Fruit fly (Drosophila melanogaster): ENCODE results near the gene SPE.
A peak's percentile ranks its signal among the peaks of the same experiment; 100 is the strongest.

The SPE gene

DNA sequence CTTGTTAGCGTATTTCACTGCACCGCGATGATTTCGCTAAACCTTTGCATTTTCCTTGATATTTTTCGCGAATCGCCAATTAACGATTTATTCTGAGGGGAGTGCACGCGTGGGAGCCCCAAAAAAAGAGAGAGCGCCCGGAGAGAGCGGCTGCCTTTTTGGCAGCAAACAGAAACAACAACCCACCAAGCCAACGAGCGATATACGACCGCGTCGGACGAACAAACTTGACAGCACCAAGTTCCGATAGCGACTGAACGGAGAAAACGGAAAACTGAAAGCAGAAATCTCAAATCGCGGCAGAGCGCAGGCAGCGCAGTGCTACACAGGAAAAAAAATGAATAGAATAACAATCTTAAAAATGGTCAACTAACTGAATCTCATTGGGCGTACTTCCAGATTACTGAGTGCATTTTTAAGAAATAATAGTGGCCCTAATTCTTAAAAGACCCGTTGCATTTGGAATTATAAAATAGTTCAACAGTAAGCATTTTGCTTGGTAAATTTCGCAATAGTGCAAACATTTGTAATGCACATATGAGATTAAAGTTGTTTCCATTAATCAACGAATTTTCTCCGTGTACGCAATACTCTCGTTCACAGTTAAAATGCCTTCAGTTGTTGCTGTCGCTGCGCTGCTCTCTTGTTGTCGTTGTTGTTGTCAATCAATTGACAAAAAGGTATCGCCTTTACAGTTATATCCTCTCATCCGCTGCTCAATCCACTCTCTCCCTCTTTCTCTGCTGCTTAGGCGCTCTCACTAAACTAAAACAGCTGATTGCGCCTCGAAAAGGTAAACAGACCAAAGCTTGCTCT, 16.4 kb upstream of the SPE start, which contains the start of gene CG31145:
Gene CG31145, minus strand, starts transcription at position 259 of the 816 bp plus-strand sequence.
- TF ChIP-seq HHEX (GFP tag; optimal IDR thresholded peaks at IDR 0.05) (peak; percentile 99), CG7928 (GFP tag; optimal IDR thresholded peaks at IDR 0.05) (peak; percentile 86), ems (GFP tag; optimal IDR thresholded peaks at IDR 0.05) (peak; percentile 99), Antp (GFP tag; optimal IDR thresholded peaks at IDR 0.05) (peak; percentile 99), Sin3A (optimal IDR thresholded peaks at IDR 0.05) (no peak), nom (GFP tag; optimal IDR thresholded peaks at IDR 0.05) (peak; percentile 95), Lim3 (GFP tag; IDR thresholded peaks at IDR 0.05) (peak; percentile 98), sima (GFP tag; optimal IDR thresholded peaks at IDR 0.05) (peak; percentile 98), crp (GFP tag; optimal IDR thresholded peaks at IDR 0.05) (peak; percentile 39 to 83), CG18011 (GFP tag; optimal IDR thresholded peaks at IDR 0.05) (peak; percentile 94), ap (GFP tag; IDR thresholded peaks at IDR 0.05) (peak; percentile 98), pan (optimal IDR thresholded peaks at IDR 0.05) (no peak), pan (GFP tag; optimal IDR thresholded peaks at IDR 0.05 in 1 of 2, IDR thresholded peaks at IDR 0.05 in 1 of 2) (peak in 1 of 2 experiments; percentile 99), Dbx (GFP tag; IDR thresholded peaks at IDR 0.05) (peak; percentile 99), CG6689 (GFP tag; IDR thresholded peaks at IDR 0.05) (peak; percentile 99), CG14050 (GFP tag; IDR thresholded peaks at IDR 0.05) (peak; percentile 99), Myb (GFP tag; optimal IDR thresholded peaks at IDR 0.05) (peak; percentile 96), oc (tag; optimal IDR thresholded peaks at IDR 0.05) (peak; percentile 99), CG8281 (tag; optimal IDR thresholded peaks at IDR 0.05) (peak; percentile 95), tup (GFP tag; optimal IDR thresholded peaks at IDR 0.05) (peak; percentile 99), lmd (GFP tag; IDR thresholded peaks at IDR 0.05) (peak; percentile 100), CG5245 (GFP tag; optimal IDR thresholded peaks at IDR 0.05) (peak; percentile 99), bbx (GFP tag; IDR thresholded peaks at IDR 0.05; ENCODE audit: partially characterized antibody) (peak; percentile 62; the same call in 1 of the 2 replicates), CG10654 (GFP tag; optimal IDR thresholded peaks at IDR 0.05) (peak; percentile 99), slou (GFP tag; optimal IDR thresholded peaks at IDR 0.05) (peak; percentile 99), CG4404 (GFP tag; IDR thresholded peaks at IDR 0.05) (peak; percentile 98), seq (GFP tag; IDR thresholded peaks at IDR 0.05) (peak; percentile 99), zfh1 (GFP tag; IDR thresholded peaks at IDR 0.05) (peak; percentile 99), Hmx (GFP tag; optimal IDR thresholded peaks at IDR 0.05) (peak; percentile 98), Abd-B (GFP tag; optimal IDR thresholded peaks at IDR 0.05) (peak; percentile 100), CG4820 (GFP tag; optimal IDR thresholded peaks at IDR 0.05) (peak; percentile 99), Side (GFP tag; optimal IDR thresholded peaks at IDR 0.05) (peak; percentile 100), gt (GFP tag; IDR thresholded peaks at IDR 0.05) (peak; percentile 97), Scr (GFP tag; IDR thresholded peaks at IDR 0.05; ENCODE audit: partially characterized antibody) (peak; percentile 25), jigr1 (GFP tag; IDR thresholded peaks at IDR 0.05) (peak; percentile 99), kay (GFP tag; optimal IDR thresholded peaks at IDR 0.05) (peak; percentile 99), insv (GFP tag; optimal IDR thresholded peaks at IDR 0.05) (peak; percentile 76 to 83), otp (GFP tag; IDR thresholded peaks at IDR 0.05) (peak; percentile 97), CG6175 (GFP tag; IDR thresholded peaks at IDR 0.05) (peak; percentile 98), ac (GFP tag; optimal IDR thresholded peaks at IDR 0.05) (peak; percentile 96), trem (tag; optimal IDR thresholded peaks at IDR 0.05) (peak; percentile 97), CG9727 (GFP tag; optimal IDR thresholded peaks at IDR 0.05) (peak; percentile 99), CG17186 (GFP tag; optimal IDR thresholded peaks at IDR 0.05) (peak; percentile 96), Rx (GFP tag; IDR thresholded peaks at IDR 0.05) (peak; percentile 98), Mad (GFP tag; optimal IDR thresholded peaks at IDR 0.05) (peak; percentile 99), sens-2 (GFP tag; IDR thresholded peaks at IDR 0.05) (peak; percentile 95), CG17802 (tag; optimal IDR thresholded peaks at IDR 0.05) (peak; percentile 94), pzg (GFP tag; optimal IDR thresholded peaks at IDR 0.05) (peak; percentile 35), CG2199 (GFP tag; IDR thresholded peaks at IDR 0.05) (peak; percentile 99), psq (GFP tag; optimal IDR thresholded peaks at IDR 0.05) (peak; percentile 97)
